Worm (Caenorhabditis elegans) whole organism, young adult: ENCODE measurements around the gene C33C12.1.

Experiments used
- B0035.1 ChIP-seq: sonication (generic microtip); optimal IDR thresholded peaks from 2 replicates; lab custom pipeline; 2016; ENCODE audit warnings: missing genetic modification characterization, mild to moderate bottlenecking, missing compliant biosample characterization, missing genotype, missing genetic modification reagents
- B0336.3 ChIP-seq: fragments of 200-800 bp; sonication (Bioruptor generic); IDR thresholded peaks from 2 replicates; pipeline ENCODE4 v1.3.6; 2022; ENCODE audit warnings: missing genetic modification characterization, missing compliant biosample characterization
- F10E7.11 ChIP-seq: sonication (generic microtip); optimal IDR thresholded peaks from 2 replicates; lab custom pipeline; 2017; ENCODE audit warnings: mild to moderate bottlenecking, missing genetic modification characterization, moderate library complexity, missing compliant biosample characterization
- F23B12.7 ChIP-seq: sonication (generic microtip); optimal IDR thresholded peaks from 2 replicates; lab custom pipeline; 2017; ENCODE audit warnings: missing genetic modification characterization, mild to moderate bottlenecking, missing compliant biosample characterization, antibody characterized with exemption, moderate library complexity; ENCODE audit not compliant: insufficient read depth
- F49E8.2 ChIP-seq: sonication (generic microtip); optimal IDR thresholded peaks from 3 replicates; lab custom pipeline; 2017; ENCODE audit warnings: missing genetic modification characterization, mild to moderate bottlenecking, missing compliant biosample characterization, antibody characterized with exemption, moderate library complexity; ENCODE audit not compliant: insufficient read depth
- K11D2.4 ChIP-seq: fragments of 200-800 bp; sonication (Bioruptor generic); IDR thresholded peaks from 2 replicates; pipeline ENCODE4 v1.3.6; 2022; ENCODE audit warnings: missing genetic modification reagents, missing genetic modification characterization, missing compliant biosample characterization
- Y67H2A.10 ChIP-seq: fragments of 200-800 bp; sonication (Bioruptor generic); conservative IDR thresholded peaks from 2 replicates; pipeline ENCODE4 v1.3.6; 2022; ENCODE audit warnings: missing genetic modification reagents, missing genetic modification characterization, missing compliant biosample characterization
- Y95B8A.8 ChIP-seq: fragments of 200-800 bp; sonication (Bioruptor generic); IDR thresholded peaks from 2 replicates; pipeline ENCODE4 v1.3.6; 2022; ENCODE audit warnings: missing genetic modification reagents, missing genetic modification characterization, missing compliant biosample characterization
- ama-1 ChIP-seq, 3 experiments: fragments of 150-350 bp in 1 of 3; sonication (generic microtip) in 2 of 3; optimal IDR thresholded peaks; 2 replicates each; lab custom pipeline; 2014 to 2018; ENCODE audit warnings: missing biosample characterization in 2 of 3, missing genetic modification characterization in 2 of 3, missing genetic modification reagents in 2 of 3
- aptf-2 ChIP-seq: fragments of 200-800 bp; sonication (Bioruptor generic); conservative IDR thresholded peaks from 2 replicates; pipeline ENCODE4 v1.3.6; 2022; ENCODE audit warnings: missing genetic modification reagents, missing genetic modification characterization, missing compliant biosample characterization
- aptf-3 ChIP-seq: fragments of 200-800 bp; sonication (Bioruptor generic); IDR thresholded peaks from 2 replicates; pipeline ENCODE4 v1.3.6; 2022; ENCODE audit warnings: missing genetic modification characterization, missing compliant biosample characterization
- attf-3 ChIP-seq: fragments of 200-800 bp; sonication (Bioruptor generic); conservative IDR thresholded peaks from 2 replicates; pipeline ENCODE4 v1.3.6; 2022; ENCODE audit warnings: missing genetic modification reagents, missing genetic modification characterization, missing compliant biosample characterization
- bed-1 ChIP-seq: fragments of 200-800 bp; sonication (Bioruptor generic); IDR thresholded peaks from 2 replicates; pipeline ENCODE4 v1.3.6; 2022; ENCODE audit warnings: missing genetic modification reagents, missing genetic modification characterization, missing compliant biosample characterization
- dpff-1 ChIP-seq: sonication (generic microtip); optimal IDR thresholded peaks from 2 replicates; lab custom pipeline; 2017; ENCODE audit warnings: mild to moderate bottlenecking, missing genetic modification characterization, missing compliant biosample characterization
- egl-44 ChIP-seq: fragments of 200-800 bp; sonication (Bioruptor generic); IDR thresholded peaks from 2 replicates; pipeline ENCODE4 v1.3.6; 2022; ENCODE audit warnings: missing genetic modification reagents, missing genetic modification characterization, missing compliant biosample characterization
- egrh-3 ChIP-seq: fragments of 200-800 bp; sonication (Bioruptor generic); IDR thresholded peaks from 2 replicates; pipeline ENCODE4 v1.3.6; 2022; ENCODE audit warnings: missing genetic modification reagents, missing genetic modification characterization, missing compliant biosample characterization
- him-1 ChIP-seq: sonication (generic microtip); optimal IDR thresholded peaks from 2 replicates; lab custom pipeline; 2016; ENCODE audit warnings: missing genotype, missing genetic modification reagents, missing genetic modification characterization, missing compliant biosample characterization
- hmg-1.2 ChIP-seq: fragments of 200-800 bp; sonication (Bioruptor generic); IDR thresholded peaks from 2 replicates; pipeline ENCODE4 v1.3.6; 2022; ENCODE audit warnings: missing genetic modification reagents, missing genetic modification characterization, missing compliant biosample characterization
- hmg-20 ChIP-seq: fragments of 200-800 bp; sonication (Bioruptor generic); IDR thresholded peaks from 2 replicates; pipeline ENCODE4 v1.3.6; 2022; ENCODE audit warnings: missing genetic modification reagents, missing genetic modification characterization, missing compliant biosample characterization
- hsf-1 ChIP-seq: fragments of 200-800 bp; sonication (Bioruptor generic); IDR thresholded peaks from 2 replicates; pipeline ENCODE4 v1.3.6; 2022; ENCODE audit warnings: missing genetic modification reagents, missing genetic modification characterization, missing compliant biosample characterization
- let-526 ChIP-seq: fragments of 200-800 bp; sonication (Bioruptor generic); IDR thresholded peaks from 2 replicates; pipeline ENCODE4 v1.3.6; 2022; ENCODE audit warnings: missing genetic modification reagents, missing genetic modification characterization, missing compliant biosample characterization
- madf-10 ChIP-seq: sonication (generic microtip); optimal IDR thresholded peaks from 2 replicates; lab custom pipeline; 2016; ENCODE audit warnings: mild to moderate bottlenecking, missing genetic modification characterization, missing compliant biosample characterization
- madf-3 ChIP-seq: fragments of 200-800 bp; sonication (Bioruptor generic); IDR thresholded peaks from 2 replicates; pipeline ENCODE4 v1.3.6; 2022; ENCODE audit warnings: missing genetic modification reagents, missing genetic modification characterization, missing compliant biosample characterization
- mes-4 ChIP-seq: sonication (generic microtip); optimal IDR thresholded peaks from 2 replicates; lab custom pipeline; 2016; ENCODE audit warnings: missing genotype, missing genetic modification characterization, missing compliant biosample characterization
- mxl-1 ChIP-seq: sonication (generic microtip); optimal IDR thresholded peaks from 2 replicates; lab custom pipeline; 2016; ENCODE audit warnings: missing genetic modification characterization, missing compliant biosample characterization
- nhr-179 ChIP-seq: sonication (generic microtip); optimal IDR thresholded peaks from 2 replicates; lab custom pipeline; 2016; ENCODE audit warnings: mild to moderate bottlenecking, missing genetic modification characterization, missing compliant biosample characterization
- nhr-80 ChIP-seq: sonication (generic microtip); optimal IDR thresholded peaks from 2 replicates; lab custom pipeline; 2016; ENCODE audit warnings: missing genetic modification characterization, missing compliant biosample characterization
- nhr-90 ChIP-seq: sonication (generic microtip); optimal IDR thresholded peaks from 2 replicates; lab custom pipeline; 2016; ENCODE audit warnings: missing genotype, mild to moderate bottlenecking, missing genetic modification characterization, missing compliant biosample characterization
- pha-4 ChIP-seq: fragments of 150-350 bp; sonication (generic microtip); optimal IDR thresholded peaks from 2 replicates; lab custom pipeline; 2014; ENCODE audit warnings: missing biosample characterization, missing genetic modification reagents, missing genetic modification characterization
- rcor-1 ChIP-seq: fragments of 200-800 bp; sonication (Bioruptor generic); IDR thresholded peaks from 2 replicates; pipeline ENCODE4 v1.3.6; 2022; ENCODE audit warnings: missing genetic modification reagents, missing genetic modification characterization, missing compliant biosample characterization
- rpc-1 ChIP-seq, 2 experiments: fragments of 150-350 bp in 1 of 2; sonication (generic microtip) in 1 of 2; optimal IDR thresholded peaks; 2 replicates each; lab custom pipeline; 2014 to 2018; ENCODE audit warnings: missing biosample characterization in 1 of 2, missing genetic modification characterization in 1 of 2, missing genetic modification reagents in 1 of 2, missing genotype in 1 of 2
- sdz-38 ChIP-seq: sonication (generic microtip); optimal IDR thresholded peaks from 2 replicates; lab custom pipeline; 2016; ENCODE audit warnings: missing genotype, missing genetic modification characterization, missing compliant biosample characterization
- snpc-3.4 ChIP-seq: sonication (generic microtip); optimal IDR thresholded peaks from 2 replicates; lab custom pipeline; 2017; ENCODE audit warnings: missing genetic modification characterization, mild to moderate bottlenecking, missing compliant biosample characterization, antibody characterized with exemption, moderate library complexity, missing genotype, missing genetic modification reagents
- tlf-1 ChIP-seq: fragments of 200-800 bp; sonication (Bioruptor generic); optimal IDR thresholded peaks from 2 replicates; lab custom pipeline; 2018; ENCODE audit warnings: mild to moderate bottlenecking, missing genetic modification characterization, missing compliant biosample characterization
- ztf-18 ChIP-seq: sonication (generic microtip); optimal IDR thresholded peaks from 2 replicates; lab custom pipeline; 2016; ENCODE audit warnings: missing genotype, mild to moderate bottlenecking, missing genetic modification characterization, missing compliant biosample characterization
- ztf-22 ChIP-seq: fragments of 200-800 bp; sonication (Bioruptor generic); optimal IDR thresholded peaks from 2 replicates; lab custom pipeline; 2018; ENCODE audit warnings: mild to moderate bottlenecking, missing genetic modification characterization, moderate library complexity, missing compliant biosample characterization
- ztf-26 ChIP-seq: sonication (generic microtip); optimal IDR thresholded peaks from 2 replicates; lab custom pipeline; 2017; ENCODE audit warnings: missing genetic modification characterization, missing compliant biosample characterization
- ztf-6 ChIP-seq: fragments of 200-800 bp; sonication (Bioruptor generic); IDR thresholded peaks from 2 replicates; pipeline ENCODE4 v1.3.6; 2022; ENCODE audit warnings: missing genetic modification reagents, missing genetic modification characterization, missing compliant biosample characterization

The C33C12.1 gene

DNA sequence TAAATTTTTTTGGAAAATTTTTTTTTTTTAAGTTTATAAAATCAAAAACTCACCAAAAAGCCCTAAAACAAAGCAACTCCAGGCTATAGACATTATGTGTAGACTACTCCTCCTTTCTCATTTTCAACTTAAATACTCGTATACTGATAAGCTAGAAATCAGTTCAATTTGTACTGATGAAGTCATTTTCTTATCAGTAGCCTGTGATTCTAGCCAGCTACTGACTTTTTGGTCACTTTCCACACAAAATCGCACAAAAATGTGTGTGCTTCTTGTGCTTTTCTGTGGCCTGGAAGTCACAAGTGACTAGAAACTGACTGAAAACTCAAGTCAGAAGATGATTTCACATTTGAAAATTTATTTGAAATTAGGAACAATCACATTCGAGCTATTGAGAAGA lies 11.7 kb upstream of the C33C12.1 start, which contains the start of gene gba-2:
Gene gba-2 (minus strand): TSS at position 106 of the 400 bp plus-strand sequence.
- no peak for TF ChIP-seq snpc-3.4
- peak; percentile 50 for TF ChIP-seq nhr-80 (tag; lab: Kevin White, UChicago)
- TF ChIP-seq, all 124 proteins: peak for 1

- TF ChIP-seq hmg-20 (GFP tag; lab: Robert Waterston, UW) (no peak), Y95B8A.8 (no peak), egrh-3 (GFP tag; lab: Robert Waterston, UW) (no peak), K11D2.4 (GFP tag; lab: Robert Waterston, UW) (no peak), madf-10 (no peak), him-1 (no peak), F23B12.7 (no peak), pha-4 (no peak), snpc-3.4 (no peak), let-526 (no peak), rcor-1 (GFP tag; lab: Robert Waterston, UW) (no peak), B0035.1 (tag; lab: Kevin White, UChicago) (no peak)
Observed at ce11 chrII:2186730-2187129, 11.3 kb upstream of the C33C12.1 start.

- TF ChIP-seq aptf-2 (no peak), nhr-179 (tag; lab: Kevin White, UChicago) (no peak), F49E8.2 (tag; lab: Kevin White, UChicago) (no peak), egrh-3 (GFP tag; lab: Robert Waterston, UW) (no peak), ztf-26 (tag; lab: Kevin White, UChicago) (no peak), rpc-1 (optimal IDR thresholded peaks at IDR 0.05; lab: Kevin White, UChicago) (no peak), rpc-1 (tag; optimal IDR thresholded peaks at IDR 0.05; lab: Kevin White, UChicago) (no peak), bed-1 (GFP tag; lab: Robert Waterston, UW) (no peak), attf-3 (GFP tag; lab: Robert Waterston, UW) (no peak)
Observed at ce11 chrII:2189357-2189756, 8.7 kb upstream of the C33C12.1 start, which contains the start of gene mtq-2. TSS of gene mtq-2 (minus strand) at chrII:2189457.

- TF ChIP-seq ztf-6 (GFP tag; lab: Robert Waterston, UW): no peak
- no peak for TF ChIP-seq nhr-90 (tag; lab: Kevin White, UChicago)
- TF ChIP-seq egl-44 (GFP tag; lab: Robert Waterston, UW): no peak
- no peak for TF ChIP-seq B0336.3
- no peak for TF ChIP-seq Y67H2A.10
- no peak for TF ChIP-seq dpff-1
- no peak for TF ChIP-seq ama-1 (optimal IDR thresholded peaks at IDR 0.05; lab: Kevin White, UChicago)
- TF ChIP-seq ama-1 (GFP tag; optimal IDR thresholded peaks at IDR 0.05; lab: Kevin White, UChicago): no peak
- TF ChIP-seq let-526: no peak
- no peak for TF ChIP-seq mxl-1 (tag; lab: Kevin White, UChicago)
- TF ChIP-seq K11D2.4 (GFP tag; lab: Robert Waterston, UW): no peak
- TF ChIP-seq hmg-1.2 (GFP tag; lab: Robert Waterston, UW): no peak
- no peak for TF ChIP-seq hsf-1 (GFP tag; lab: Robert Waterston, UW)
- TF ChIP-seq, all 124 proteins: peak for 0
Observed at ce11 chrII:2190522-2190921, 7.5 kb upstream of the C33C12.1 start.

DNA sequence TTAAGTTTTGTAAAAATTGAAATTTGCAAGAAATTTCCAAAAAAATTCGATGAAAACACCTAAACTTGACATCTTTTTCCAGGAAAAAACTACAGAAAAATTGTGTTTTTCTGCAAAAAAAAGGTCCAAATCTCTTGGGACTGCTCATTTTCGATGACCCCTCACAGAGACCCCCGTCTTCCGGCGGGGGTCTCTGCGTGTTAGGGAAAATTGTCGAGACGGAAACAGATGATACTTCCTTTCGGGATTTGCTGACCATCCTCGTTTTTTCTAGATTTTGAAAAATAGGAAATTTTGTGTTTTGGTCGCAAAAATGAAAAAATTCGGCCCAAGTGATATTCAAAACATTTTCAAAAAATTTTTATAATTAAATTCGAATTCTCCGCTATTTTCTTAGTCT lies 6.7 kb upstream of the C33C12.1 start:
- TF ChIP-seq ztf-18: no peak
- TF ChIP-seq madf-3 (GFP tag; lab: Robert Waterston, UW): no peak
- no peak for TF ChIP-seq aptf-3 (GFP tag; lab: Robert Waterston, UW)
- TF ChIP-seq sdz-38 (tag; lab: Kevin White, UChicago): no peak
- TF ChIP-seq mes-4 (tag; lab: Kevin White, UChicago): no peak
- TF ChIP-seq F10E7.11 (tag; lab: Kevin White, UChicago): no peak
- TF ChIP-seq tlf-1 (GFP tag; lab: Kevin White, UChicago): no peak
- TF ChIP-seq ztf-22 (GFP tag; lab: Kevin White, UChicago): no peak
